Worm (Caenorhabditis elegans) whole organism, young adult: ENCODE measurements around the gene Y57E12AL.2.

ENCODE experiments used
- B0035.1 ChIP-seq: sonication (generic microtip); optimal IDR thresholded peaks from 2 replicates; lab custom pipeline; 2016; ENCODE audit warnings: missing genetic modification characterization, mild to moderate bottlenecking, missing compliant biosample characterization, missing genotype, missing genetic modification reagents
- K11D2.4 ChIP-seq: fragments of 200-800 bp; sonication (Bioruptor generic); IDR thresholded peaks from 2 replicates; pipeline ENCODE4 v1.3.6; 2022; ENCODE audit warnings: missing genetic modification reagents, missing genetic modification characterization, missing compliant biosample characterization
- Y53G8AR.9 ChIP-seq: fragments of 200-800 bp; sonication (Bioruptor generic); conservative IDR thresholded peaks from 2 replicates; pipeline ENCODE4 v1.3.6; 2022; ENCODE audit warnings: missing genetic modification reagents, missing genetic modification characterization, missing compliant biosample characterization
- efl-1 ChIP-seq: fragments of 150-350 bp; optimal IDR thresholded peaks from 2 replicates; lab custom pipeline; 2014; ENCODE audit warnings: missing biosample characterization, missing genetic modification reagents, missing genetic modification characterization
- hmg-20 ChIP-seq: fragments of 200-800 bp; sonication (Bioruptor generic); IDR thresholded peaks from 2 replicates; pipeline ENCODE4 v1.3.6; 2022; ENCODE audit warnings: missing genetic modification reagents, missing genetic modification characterization, missing compliant biosample characterization
- nfyb-1 ChIP-seq: fragments of 200-800 bp; sonication (Bioruptor generic); IDR thresholded peaks from 2 replicates; pipeline ENCODE4 v1.3.6; 2022; ENCODE audit warnings: missing genetic modification reagents, missing genetic modification characterization, missing compliant biosample characterization

DNA sequence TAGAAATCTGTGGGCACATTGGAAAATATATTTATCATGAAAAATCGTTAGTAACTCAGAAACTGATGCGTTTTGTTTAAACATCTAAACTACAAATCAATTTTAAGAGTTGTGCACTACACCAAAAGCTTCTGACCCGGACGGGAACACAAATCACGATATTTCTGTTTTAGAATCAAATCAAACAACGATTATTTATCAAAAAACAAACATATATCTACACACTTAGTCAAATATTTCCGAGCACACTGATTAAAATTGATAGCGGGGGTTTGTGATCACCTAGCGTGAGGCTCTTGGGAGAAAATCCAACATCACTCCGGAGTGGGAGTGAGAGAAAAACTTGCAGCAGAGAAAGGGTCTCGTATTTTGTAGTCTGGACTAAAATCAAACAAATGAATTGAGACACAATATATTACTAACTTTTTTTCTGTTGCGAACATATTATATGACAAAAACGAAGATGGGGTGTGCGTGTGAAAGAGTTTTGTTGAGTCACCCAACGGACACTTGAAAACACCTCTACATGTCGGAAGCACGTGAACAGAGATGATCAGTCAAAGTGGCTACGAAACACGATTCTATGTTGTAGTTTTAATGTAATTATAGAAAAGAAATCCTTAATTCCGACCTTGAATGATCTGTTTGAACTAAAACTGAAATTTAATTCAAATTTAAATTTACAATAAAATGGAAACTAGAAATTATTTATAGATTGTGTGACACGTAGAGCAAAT, 37.5 kb downstream of the Y57E12AL.2 start:
- no peak for TF ChIP-seq Y53G8AR.9 (GFP tag; lab: Robert Waterston, UW)
- TF ChIP-seq efl-1 (GFP tag; lab: Kevin White, UChicago): no peak
- TF ChIP-seq B0035.1 (tag; lab: Kevin White, UChicago): no peak
- no peak for TF ChIP-seq hmg-20 (GFP tag; lab: Robert Waterston, UW)
- TF ChIP-seq nfyb-1 (GFP tag; lab: Robert Waterston, UW): no peak
- TF ChIP-seq K11D2.4 (GFP tag; lab: Robert Waterston, UW): no peak
